Fruit fly (Drosophila melanogaster) whole organism, wandering third instar larva: ENCODE results near the gene EloA.

Experiments used
- Abd-B ChIP-seq: fragments of >200 bp; optimal IDR thresholded peaks from 2 replicates; lab custom pipeline; 2017; ENCODE audit warnings: missing biosample characterization, missing genetic modification characterization
- CG32264 ChIP-seq: fragments of 200-800 bp; sonication (Bioruptor generic); optimal IDR thresholded peaks from 2 replicates; lab custom pipeline; 2016; ENCODE audit warnings: missing biosample characterization, missing genetic modification characterization
- CG9705 ChIP-seq: fragments of 200-800 bp; sonication (Bioruptor generic); optimal IDR thresholded peaks from 2 replicates; lab custom pipeline; 2018; ENCODE audit warnings: missing biosample characterization, mild to moderate bottlenecking, missing genetic modification characterization
- CrebA ChIP-seq: fragments of 200-800 bp; sonication (Bioruptor generic); optimal IDR thresholded peaks from 2 replicates; lab custom pipeline; 2016; ENCODE audit warnings: missing biosample characterization, mild to moderate bottlenecking, missing genetic modification characterization, borderline replicate concordance
- Dfd ChIP-seq: fragments of >200 bp; optimal IDR thresholded peaks from 2 replicates; lab custom pipeline; 2017; ENCODE audit warnings: missing biosample characterization, missing genetic modification characterization
- Dif ChIP-seq: fragments of 200-275, 200-300 bp; sonication (Bioruptor generic); optimal IDR thresholded peaks from 2 replicates; lab custom pipeline; 2018; ENCODE audit warnings: missing biosample characterization, missing genetic modification characterization; ENCODE audit not compliant: partially characterized antibody
- GATAd ChIP-seq: sonication (Bioruptor generic); optimal IDR thresholded peaks from 2 replicates; lab custom pipeline; 2016; ENCODE audit warnings: missing biosample characterization, missing genetic modification characterization
- Hnf4 ChIP-seq: fragments of 200-800 bp; sonication (Bioruptor generic); optimal IDR thresholded peaks from 2 replicates; lab custom pipeline; 2016; ENCODE audit warnings: missing biosample characterization, mild to moderate bottlenecking, missing genetic modification characterization
- Hr78 ChIP-seq: fragments of >200 bp; optimal IDR thresholded peaks from 2 replicates; lab custom pipeline; 2017; ENCODE audit warnings: missing biosample characterization, missing genetic modification characterization
- Hr83 ChIP-seq: fragments of 200-300 bp; sonication (Bioruptor generic); optimal IDR thresholded peaks from 2 replicates; lab custom pipeline; 2016; ENCODE audit warnings: missing biosample characterization, mild to moderate bottlenecking, missing genetic modification characterization, moderate library complexity; ENCODE audit not compliant: poor library complexity, severe bottlenecking
- Jra ChIP-seq: sonication (Bioruptor generic); optimal IDR thresholded peaks from 2 replicates; lab custom pipeline; 2016; ENCODE audit warnings: missing biosample characterization, missing genetic modification characterization
- Mio ChIP-seq: sonication (Bioruptor generic); optimal IDR thresholded peaks from 2 replicates; lab custom pipeline; 2016; ENCODE audit warnings: missing biosample characterization, missing genetic modification characterization
- N ChIP-seq: fragments of >200 bp; optimal IDR thresholded peaks from 2 replicates; lab custom pipeline; 2018; ENCODE audit warnings: missing biosample characterization, missing external identifiers, missing genetic modification characterization
- OdsH ChIP-seq: fragments of 200-800 bp; sonication (Bioruptor generic); optimal IDR thresholded peaks from 2 replicates; lab custom pipeline; 2016; ENCODE audit warnings: missing biosample characterization, mild to moderate bottlenecking, missing genetic modification characterization
- Rel ChIP-seq, 2 experiments: fragments of 200-800 bp; sonication (Bioruptor generic) in 1 of 2; optimal IDR thresholded peaks; 2 replicates in 1 of 2; 3 replicates in 1 of 2; lab custom pipeline; 2016 to 2019; ENCODE audit warnings: mild to moderate bottlenecking in 2 of 2, missing biosample characterization in 2 of 2, missing genetic modification characterization in 2 of 2, moderate library complexity in 1 of 2
- Sp1 ChIP-seq: fragments of 200-800 bp; sonication (Bioruptor generic); optimal IDR thresholded peaks from 3 replicates; lab custom pipeline; 2019; ENCODE audit warnings: missing biosample characterization, mild to moderate bottlenecking, missing genetic modification characterization, moderate library complexity
- Vsx2 ChIP-seq: fragments of 200-300, 225-300 bp; sonication (Bioruptor generic); optimal IDR thresholded peaks from 2 replicates; lab custom pipeline; 2018; ENCODE audit warnings: missing biosample characterization, missing genetic modification characterization; ENCODE audit not compliant: partially characterized antibody
- br ChIP-seq: fragments of 200-800 bp; sonication (Bioruptor generic); optimal IDR thresholded peaks from 2 replicates; lab custom pipeline; 2016; ENCODE audit warnings: missing biosample characterization, missing genetic modification characterization
- brk ChIP-seq: fragments of 200-800 bp; sonication (Bioruptor generic); optimal IDR thresholded peaks from 2 replicates; lab custom pipeline; 2016; ENCODE audit warnings: missing biosample characterization, mild to moderate bottlenecking, missing genetic modification characterization
- dl ChIP-seq, 2 experiments: fragments of 175-275, 200-275 bp in 1 of 2; fragments of 200-275 bp in 1 of 2; sonication (Bioruptor generic); optimal IDR thresholded peaks; lab custom pipeline; 2018; ENCODE audit warnings: mild to moderate bottlenecking in 2 of 2, missing biosample characterization in 2 of 2, missing genetic modification characterization in 2 of 2, moderate library complexity in 2 of 2; ENCODE audit not compliant: partially characterized antibody in 2 of 2, insufficient read depth in 1 of 2
- dmrt93B ChIP-seq: fragments of 200-800 bp; sonication (Bioruptor generic); optimal IDR thresholded peaks from 2 replicates; lab custom pipeline; 2018; ENCODE audit warnings: missing biosample characterization, mild to moderate bottlenecking, missing genetic modification characterization
- dsf ChIP-seq: sonication (Bioruptor generic); optimal IDR thresholded peaks from 2 replicates; lab custom pipeline; 2016; ENCODE audit warnings: missing biosample characterization, missing genetic modification characterization, borderline replicate concordance
- ey ChIP-seq: fragments of 200-800 bp; sonication (Bioruptor generic); optimal IDR thresholded peaks from 2 replicates; lab custom pipeline; 2016; ENCODE audit warnings: missing biosample characterization, missing genetic modification characterization
- foxo ChIP-seq, 2 experiments: fragments of 200-800 bp; sonication (Bioruptor generic); optimal IDR thresholded peaks; 2 replicates in 1 of 2; 3 replicates in 1 of 2; lab custom pipeline; 2016 to 2017; ENCODE audit warnings: missing biosample characterization in 2 of 2, missing genetic modification characterization in 2 of 2
- fru ChIP-seq: fragments of 200-800 bp; sonication (Bioruptor generic); optimal IDR thresholded peaks from 3 replicates; lab custom pipeline; 2016; ENCODE audit warnings: missing biosample characterization, mild to moderate bottlenecking, missing genetic modification characterization
- h ChIP-seq: fragments of 200-800 bp; sonication (Bioruptor generic); optimal IDR thresholded peaks from 3 replicates; lab custom pipeline; 2016; ENCODE audit warnings: missing biosample characterization, mild to moderate bottlenecking, missing genetic modification characterization
- jim ChIP-seq: fragments of 175-275, 200-325 bp; sonication (Bioruptor generic); optimal IDR thresholded peaks from 2 replicates; lab custom pipeline; 2016; ENCODE audit warnings: missing biosample characterization, mild to moderate bottlenecking, missing genetic modification characterization
- lola ChIP-seq: fragments of >200 bp; optimal IDR thresholded peaks from 2 replicates; lab custom pipeline; 2017; ENCODE audit warnings: missing biosample characterization, missing genetic modification characterization
- pan ChIP-seq: fragments of >200 bp; optimal IDR thresholded peaks from 2 replicates; lab custom pipeline; 2017
- psq ChIP-seq: fragments of 200-800 bp; sonication (Bioruptor generic); optimal IDR thresholded peaks from 3 replicates; lab custom pipeline; 2017; ENCODE audit warnings: missing biosample characterization, mild to moderate bottlenecking, missing genetic modification characterization, moderate library complexity
- rgr ChIP-seq: fragments of 200-800 bp; sonication (Bioruptor generic); optimal IDR thresholded peaks from 3 replicates; lab custom pipeline; 2016; ENCODE audit warnings: missing biosample characterization, mild to moderate bottlenecking, missing genetic modification characterization
- sage ChIP-seq: fragments of 200-800 bp; sonication (Bioruptor generic); optimal IDR thresholded peaks from 2 replicates; lab custom pipeline; 2016; ENCODE audit warnings: missing biosample characterization, mild to moderate bottlenecking, missing genetic modification characterization
- sv ChIP-seq: fragments of 200-800 bp; sonication (Bioruptor generic); optimal IDR thresholded peaks from 3 replicates; lab custom pipeline; 2016; ENCODE audit warnings: missing biosample characterization, missing genetic modification characterization
- usp ChIP-seq: fragments of >200 bp; optimal IDR thresholded peaks from 2 replicates; lab custom pipeline; 2017; ENCODE audit warnings: missing biosample characterization, missing genetic modification characterization
- woc ChIP-seq: sonication (Bioruptor generic); optimal IDR thresholded peaks from 2 replicates; lab custom pipeline; 2016; ENCODE audit warnings: missing biosample characterization, mild to moderate bottlenecking, missing genetic modification characterization

Gene EloA

DNA sequence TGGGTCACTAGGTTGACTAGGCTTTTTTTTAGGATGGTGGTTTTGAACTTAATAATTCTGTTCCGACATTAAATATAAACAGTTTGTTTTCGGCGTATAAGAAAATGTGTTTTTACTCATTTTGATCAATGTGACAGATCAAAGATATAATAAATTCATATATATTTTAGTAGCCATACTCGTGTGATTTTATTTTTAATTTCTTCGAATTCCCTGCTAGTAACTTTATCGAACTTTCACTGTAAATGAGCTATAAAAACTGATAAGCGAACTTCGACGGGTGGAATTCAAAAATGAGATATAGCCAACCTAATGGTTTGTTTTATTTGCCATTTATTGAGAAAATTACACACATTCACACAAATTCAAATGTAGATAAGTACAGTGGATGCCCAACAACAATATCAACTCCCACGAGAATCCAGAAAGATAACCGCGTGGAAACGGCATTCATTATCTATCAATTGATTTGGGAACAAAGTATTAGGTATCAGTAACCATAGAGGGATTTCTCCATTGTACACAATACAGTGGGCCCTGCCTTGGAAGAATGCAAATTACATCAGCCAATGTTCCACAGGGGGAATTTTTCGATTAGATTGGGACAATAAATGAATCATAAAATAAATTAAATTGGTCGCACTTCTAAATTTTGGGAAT, 28.1 kb upstream of the EloA start:
- TF ChIP-seq Dfd (GFP tag; lab: Kevin White, UChicago) = no peak
- TF ChIP-seq jim (GFP tag; lab: Kevin White, UChicago) = no peak
- TF ChIP-seq rgr (GFP tag; lab: Kevin White, UChicago) = peak; percentile 17
- peak; percentile 17 for TF ChIP-seq CG32264 (GFP tag; lab: Kevin White, UChicago)
- TF ChIP-seq dmrt93B = no peak
- TF ChIP-seq Rel (GFP tag; optimal IDR thresholded peaks at IDR 0.05; lab: Kevin White, UChicago) = no peak
- TF ChIP-seq Rel (tag; optimal IDR thresholded peaks at IDR 0.05; lab: Kevin White, UChicago) = peak; percentile 86
- TF ChIP-seq Hr83 (GFP tag; lab: Kevin White, UChicago) = no peak
- no peak for TF ChIP-seq pan (lab: Kevin White, UChicago)
- no peak for TF ChIP-seq Dif
- TF ChIP-seq Jra (GFP tag; lab: Kevin White, UChicago) = no peak
- peak; percentile 6 for TF ChIP-seq sage (GFP tag; lab: Kevin White, UChicago)
- peak; percentile 24 for TF ChIP-seq Sp1 (GFP tag; lab: Kevin White, UChicago)
- TF ChIP-seq OdsH (GFP tag; lab: Kevin White, UChicago) = peak; percentile 30
- no peak for TF ChIP-seq Hr78 (GFP tag; lab: Kevin White, UChicago)
- TF ChIP-seq brk = peak; percentile 57
- TF ChIP-seq GATAd (GFP tag; lab: Kevin White, UChicago) = no peak
- TF ChIP-seq usp (GFP tag; lab: Kevin White, UChicago) = no peak
- TF ChIP-seq h (GFP tag; lab: Kevin White, UChicago) = peak; percentile 69
- peak; percentile 24 for TF ChIP-seq fru (GFP tag; lab: Kevin White, UChicago)
- TF ChIP-seq woc (GFP tag; lab: Kevin White, UChicago) = no peak
- TF ChIP-seq sv (GFP tag; lab: Kevin White, UChicago) = no peak
- peak; percentile 19 to 31 for TF ChIP-seq foxo (GFP tag; optimal IDR thresholded peaks at IDR 0.05; lab: Kevin White, UChicago)
- no peak for TF ChIP-seq Abd-B (GFP tag; lab: Kevin White, UChicago)
- peak; percentile 4 for TF ChIP-seq br (GFP tag; lab: Kevin White, UChicago)
- TF ChIP-seq CrebA = peak; percentile 59
- no peak for TF ChIP-seq dl (GFP tag; optimal IDR thresholded peaks at IDR 0.05; lab: Kevin White, UChicago; ENCODE audit: insufficient read depth in 1 of 2, partially characterized antibody in 2 of 2)
- no peak for TF ChIP-seq lola (GFP tag; lab: Kevin White, UChicago)
- TF ChIP-seq Mio = no peak
- no peak for TF ChIP-seq Hnf4 (GFP tag; lab: Kevin White, UChicago)
- TF ChIP-seq dsf (GFP tag; lab: Kevin White, UChicago) = no peak
- no peak for TF ChIP-seq Vsx2
- TF ChIP-seq, all 38 proteins: peak for 12

- TF ChIP-seq GATAd (GFP tag; lab: Kevin White, UChicago) (no peak), OdsH (GFP tag; lab: Kevin White, UChicago) (peak; percentile 22), h (GFP tag; lab: Kevin White, UChicago) (peak; percentile 51), foxo (GFP tag; optimal IDR thresholded peaks at IDR 0.05; lab: Kevin White, UChicago) (peak in 1 of 2 experiments; percentile 26), fru (GFP tag; lab: Kevin White, UChicago) (no peak), Mio (no peak), Hr83 (GFP tag; lab: Kevin White, UChicago) (peak; percentile 25), psq (GFP tag; lab: Kevin White, UChicago) (peak; percentile 4), Hnf4 (GFP tag; lab: Kevin White, UChicago) (peak; percentile 2), rgr (GFP tag; lab: Kevin White, UChicago) (peak; percentile 27), dmrt93B (no peak)
Measured at dm6 chr3R:23225266-23225665, 26.1 kb upstream of the EloA start.

DNA sequence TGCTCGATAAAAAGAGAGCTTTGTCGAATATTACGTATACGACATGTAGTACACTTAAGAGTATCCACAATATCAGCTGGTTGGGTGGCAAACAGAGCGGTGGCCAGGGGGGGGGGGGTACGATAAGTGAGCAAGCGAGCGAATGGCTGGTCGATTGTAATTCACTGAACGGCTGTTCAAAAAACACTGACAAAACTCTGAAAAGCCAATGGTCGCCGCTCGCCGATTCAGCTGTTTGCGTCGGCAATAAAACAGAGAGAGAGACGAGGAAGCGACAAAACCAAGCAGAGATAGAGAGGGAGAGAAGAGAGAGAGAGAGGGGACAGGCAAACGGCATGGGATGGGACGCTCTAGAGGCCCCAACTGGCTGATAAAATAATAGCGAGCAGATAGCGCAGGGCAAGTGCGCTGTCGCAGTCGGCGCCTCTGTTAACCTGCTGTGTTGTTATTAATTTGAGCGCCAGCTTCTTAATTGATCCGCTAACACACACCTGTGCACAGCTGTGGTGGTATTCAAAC, 24.8 kb upstream of the EloA start, which contains the start of gene cnc:
Gene cnc, minus strand, starts transcription at position 191 of the 519 bp plus-strand sequence.
- TF ChIP-seq br (GFP tag; lab: Kevin White, UChicago) = peak; percentile 41
- TF ChIP-seq dl (GFP tag; optimal IDR thresholded peaks at IDR 0.05; lab: Kevin White, UChicago; ENCODE audit: insufficient read depth in 1 of 2, partially characterized antibody in 2 of 2) = peak; percentile 51 to 84
- TF ChIP-seq ey (GFP tag; lab: Kevin White, UChicago) = no peak
- TF ChIP-seq Vsx2 = peak; percentile 58
- peak; percentile 65 for TF ChIP-seq CrebA
- TF ChIP-seq Sp1 (GFP tag; lab: Kevin White, UChicago) = peak; percentile 48
- peak; percentile 80 for TF ChIP-seq Dif
- peak; percentile 36 for TF ChIP-seq rgr (GFP tag; lab: Kevin White, UChicago)
- TF ChIP-seq CG9705 (GFP tag; lab: Kevin White, UChicago) = no peak
- TF ChIP-seq foxo (GFP tag; optimal IDR thresholded peaks at IDR 0.05; lab: Kevin White, UChicago) = no peak
- no peak for TF ChIP-seq Rel (GFP tag; optimal IDR thresholded peaks at IDR 0.05; lab: Kevin White, UChicago)
- peak; percentile 74 for TF ChIP-seq Rel (tag; optimal IDR thresholded peaks at IDR 0.05; lab: Kevin White, UChicago)
- TF ChIP-seq psq (GFP tag; lab: Kevin White, UChicago) = peak; percentile 29
- peak; percentile 37 for TF ChIP-seq h (GFP tag; lab: Kevin White, UChicago)
- TF ChIP-seq dsf (GFP tag; lab: Kevin White, UChicago) = no peak
- no peak for TF ChIP-seq N (GFP tag; lab: Kevin White, UChicago)
- TF ChIP-seq OdsH (GFP tag; lab: Kevin White, UChicago) = peak; percentile 29
- TF ChIP-seq fru (GFP tag; lab: Kevin White, UChicago) = peak; percentile 21
